Fruit fly (Drosophila melanogaster) whole organism, embryonic: ENCODE results near the gene CG31089.

Experiments
- B-H1 ChIP-seq: fragments of 200-800 bp; sonication (Bioruptor generic); IDR thresholded peaks from 3 replicates; pipeline ENCODE4 v1.3.6; 2022; ENCODE audit warnings: missing biosample characterization, missing genetic modification characterization
- CG10209 ChIP-seq: fragments of 200-800 bp; sonication (Bioruptor generic); optimal IDR thresholded peaks from 3 replicates; lab custom pipeline; 2017; ENCODE audit warnings: missing biosample characterization, mild to moderate bottlenecking, missing genetic modification characterization, missing genetic modification reagents
- CG10267 ChIP-seq: fragments of 200-800 bp; sonication (Bioruptor generic); optimal IDR thresholded peaks from 2 replicates; lab custom pipeline; 2018; ENCODE audit warnings: missing biosample characterization, mild to moderate bottlenecking, missing genetic modification characterization, moderate library complexity
- CG12769 ChIP-seq: fragments of 200-800 bp; sonication (Bioruptor generic); optimal IDR thresholded peaks from 2 replicates; lab custom pipeline; 2019; ENCODE audit warnings: missing biosample characterization, mild to moderate bottlenecking, missing genetic modification characterization, moderate library complexity
- CG1602 ChIP-seq: fragments of 200-800 bp; sonication (Bioruptor generic); optimal IDR thresholded peaks from 3 replicates; lab custom pipeline; 2016; ENCODE audit warnings: missing biosample characterization, missing genetic modification characterization
- CG16779 ChIP-seq: fragments of 200-800 bp; sonication (Bioruptor generic); IDR thresholded peaks from 2 replicates; pipeline ENCODE4 v1.3.6; 2022; ENCODE audit warnings: missing biosample characterization, missing genetic modification characterization
- CG17829 ChIP-seq: fragments of 200-800 bp; optimal IDR thresholded peaks from 2 replicates; lab custom pipeline; 2019; ENCODE audit warnings: missing biosample characterization, mild to moderate bottlenecking, missing genetic modification characterization, moderate library complexity
- CG18764 ChIP-seq: fragments of 200-800 bp; sonication (Bioruptor generic); optimal IDR thresholded peaks from 3 replicates; lab custom pipeline; 2016; ENCODE audit warnings: missing biosample characterization, missing genetic modification characterization
- CG2116 ChIP-seq: fragments of 200-800 bp; sonication (Bioruptor generic); optimal IDR thresholded peaks from 3 replicates; lab custom pipeline; 2018; ENCODE audit warnings: missing biosample characterization, mild to moderate bottlenecking, missing genetic modification characterization
- CG2199 ChIP-seq: fragments of 200-800 bp; sonication (Bioruptor generic); IDR thresholded peaks from 3 replicates; pipeline ENCODE4 v1.3.6; 2022; ENCODE audit warnings: missing biosample characterization, missing genetic modification characterization
- CG2678 ChIP-seq: fragments of 200-800 bp; sonication (Bioruptor generic); optimal IDR thresholded peaks from 3 replicates; lab custom pipeline; 2019; ENCODE audit warnings: missing biosample characterization, mild to moderate bottlenecking, missing genetic modification characterization, moderate library complexity
- CG3065 ChIP-seq: fragments of 200-800 bp; sonication (Bioruptor generic); optimal IDR thresholded peaks from 2 replicates; lab custom pipeline; 2016; ENCODE audit warnings: missing biosample characterization, missing genetic modification characterization
- CG31365 ChIP-seq: fragments of 200-800 bp; sonication (Bioruptor generic); optimal IDR thresholded peaks from 2 replicates; lab custom pipeline; 2018; ENCODE audit warnings: missing biosample characterization, mild to moderate bottlenecking, missing genetic modification characterization
- CG3838 ChIP-seq: fragments of 200-800 bp; sonication (Bioruptor generic); optimal IDR thresholded peaks from 3 replicates; lab custom pipeline; 2016; ENCODE audit warnings: missing biosample characterization, missing genetic modification characterization
- CG6813 ChIP-seq: fragments of 200-800 bp; sonication (Bioruptor generic); optimal IDR thresholded peaks from 2 replicates; lab custom pipeline; 2017; ENCODE audit warnings: missing biosample characterization, missing genetic modification characterization, mild to moderate bottlenecking, moderate library complexity, missing genetic modification reagents
- CG7987 ChIP-seq: fragments of 200-800 bp; sonication (Bioruptor generic); optimal IDR thresholded peaks from 2 replicates; lab custom pipeline; 2018; ENCODE audit warnings: missing biosample characterization, mild to moderate bottlenecking, missing genetic modification characterization, moderate library complexity
- CG8281 ChIP-seq: fragments of 200-800 bp; sonication (Bioruptor generic); optimal IDR thresholded peaks from 2 replicates; lab custom pipeline; 2018; ENCODE audit warnings: missing biosample characterization, mild to moderate bottlenecking, missing genetic modification characterization, moderate library complexity
- CG9797 ChIP-seq: fragments of 200-800 bp; sonication (Bioruptor generic); optimal IDR thresholded peaks from 3 replicates; lab custom pipeline; 2018; ENCODE audit warnings: missing biosample characterization, mild to moderate bottlenecking, missing genetic modification characterization
- Camta ChIP-seq: fragments of 200-800 bp; sonication (Bioruptor generic); optimal IDR thresholded peaks from 2 replicates; lab custom pipeline; 2016; ENCODE audit warnings: missing biosample characterization, missing genetic modification characterization
- Dad ChIP-seq: fragments of 200-800 bp; sonication (Bioruptor generic); optimal IDR thresholded peaks from 3 replicates; lab custom pipeline; 2016; ENCODE audit warnings: missing biosample characterization, missing genetic modification characterization
- Ets65A ChIP-seq: fragments of 200-800 bp; sonication (Bioruptor generic); peaks from one replicate; lab custom pipeline; 2016; ENCODE audit warnings: missing biosample characterization, missing genetic modification characterization
- Fer3 ChIP-seq: fragments of 200-800 bp; sonication (Bioruptor generic); optimal IDR thresholded peaks from 2 replicates; lab custom pipeline; 2018; ENCODE audit warnings: missing biosample characterization, mild to moderate bottlenecking, missing genetic modification characterization, moderate library complexity
- HHEX ChIP-seq: fragments of 200-800 bp; sonication (Bioruptor generic); optimal IDR thresholded peaks from 3 replicates; lab custom pipeline; 2017; ENCODE audit warnings: missing biosample characterization, mild to moderate bottlenecking, missing genetic modification characterization, missing genetic modification reagents
- HmgD ChIP-seq: fragments of 200-800 bp; sonication (Bioruptor generic); optimal IDR thresholded peaks from 3 replicates; lab custom pipeline; 2016; ENCODE audit warnings: missing biosample characterization, missing genetic modification characterization
- Med ChIP-seq: fragments of 200-800 bp; sonication (Bioruptor generic); peaks from one replicate; lab custom pipeline; 2016; ENCODE audit warnings: missing biosample characterization, missing genetic modification characterization, mild to moderate bottlenecking, inconsistent platforms, moderate library complexity
- Myb ChIP-seq: fragments of 200-800 bp; sonication (Bioruptor generic); optimal IDR thresholded peaks from 2 replicates; lab custom pipeline; 2016; ENCODE audit warnings: missing biosample characterization, missing genetic modification characterization
- Neu2 ChIP-seq: fragments of 200-800 bp; sonication (Bioruptor generic); optimal IDR thresholded peaks from 3 replicates; lab custom pipeline; 2016; ENCODE audit warnings: missing biosample characterization, missing genetic modification characterization, borderline replicate concordance
- Nf-YB ChIP-seq: fragments of 200-800 bp; sonication (Bioruptor generic); optimal IDR thresholded peaks from 3 replicates; lab custom pipeline; 2019; ENCODE audit warnings: missing biosample characterization, mild to moderate bottlenecking, missing genetic modification characterization, moderate library complexity
- Optix ChIP-seq: fragments of 200-800 bp; sonication (Bioruptor generic); IDR thresholded peaks from 3 replicates; pipeline ENCODE4 v1.3.6; 2022; ENCODE audit warnings: missing biosample characterization, missing genetic modification characterization
- Ssrp ChIP-seq: fragments of 200-800 bp; sonication (Bioruptor generic); optimal IDR thresholded peaks from 2 replicates; lab custom pipeline; 2018; ENCODE audit warnings: missing biosample characterization, mild to moderate bottlenecking, missing genetic modification characterization, moderate library complexity
- bab2 ChIP-seq: fragments of 200-800 bp; sonication (Bioruptor generic); optimal IDR thresholded peaks from 2 replicates; lab custom pipeline; 2016; ENCODE audit warnings: missing biosample characterization, missing genetic modification characterization
- cas ChIP-seq: fragments of 200-800 bp; sonication (Bioruptor generic); IDR thresholded peaks from 2 replicates; pipeline ENCODE4 v1.3.6; 2022; ENCODE audit warnings: missing biosample characterization, missing genetic modification characterization
- cato ChIP-seq: fragments of 200-800 bp; sonication (Bioruptor generic); optimal IDR thresholded peaks from 2 replicates; lab custom pipeline; 2016; ENCODE audit warnings: missing biosample characterization, missing genetic modification characterization, borderline replicate concordance
- chm ChIP-seq: fragments of 200-800 bp; sonication (Bioruptor generic); IDR thresholded peaks from 2 replicates; pipeline ENCODE4 v1.3.6; 2022; ENCODE audit warnings: missing biosample characterization, missing genetic modification characterization
- croc ChIP-seq: fragments of 200-800 bp; sonication (Bioruptor generic); conservative IDR thresholded peaks from 3 replicates; pipeline ENCODE4 v1.3.6; 2022; ENCODE audit warnings: missing biosample characterization, missing genetic modification characterization
- crol ChIP-seq: fragments of 200-800 bp; sonication (Bioruptor generic); IDR thresholded peaks from 2 replicates; pipeline ENCODE4 v1.3.6; 2022; ENCODE audit warnings: missing biosample characterization, missing genetic modification characterization
- ems ChIP-seq: fragments of 200-800 bp; sonication (Bioruptor generic); optimal IDR thresholded peaks from 3 replicates; lab custom pipeline; 2016; ENCODE audit warnings: missing biosample characterization, missing genetic modification characterization
- fd96Cb ChIP-seq: fragments of 200-800 bp; sonication (Bioruptor generic); optimal IDR thresholded peaks from 2 replicates; lab custom pipeline; 2018; ENCODE audit warnings: missing biosample characterization, mild to moderate bottlenecking, missing genetic modification characterization, moderate library complexity
- grau ChIP-seq: fragments of 200-800 bp; optimal IDR thresholded peaks from 3 replicates; lab custom pipeline; 2019; ENCODE audit warnings: missing biosample characterization, mild to moderate bottlenecking, missing genetic modification characterization, moderate library complexity
- gsb-n ChIP-seq: fragments of 200-800 bp; sonication (Bioruptor generic); optimal IDR thresholded peaks from 3 replicates; lab custom pipeline; 2018; ENCODE audit warnings: missing biosample characterization, mild to moderate bottlenecking, missing genetic modification characterization
- gt ChIP-seq: fragments of 200-800 bp; sonication (Bioruptor generic); IDR thresholded peaks from 2 replicates; pipeline ENCODE4 v1.3.6; 2022; ENCODE audit warnings: missing biosample characterization, missing genetic modification characterization
- ham ChIP-seq: fragments of 200-800 bp; sonication (Bioruptor generic); IDR thresholded peaks from 2 replicates; pipeline ENCODE4 v1.3.6; 2022; ENCODE audit warnings: missing biosample characterization, missing genetic modification characterization
- insv ChIP-seq, 2 experiments: fragments of 200-800 bp; sonication (Bioruptor generic); optimal IDR thresholded peaks; 3 replicates each; lab custom pipeline; 2016 to 2018; ENCODE audit warnings: missing biosample characterization in 2 of 2, missing genetic modification characterization in 2 of 2
- mld ChIP-seq: fragments of 200-800 bp; sonication (Bioruptor generic); IDR thresholded peaks from 3 replicates; pipeline ENCODE4 v1.3.6; 2022; ENCODE audit warnings: missing biosample characterization, missing genetic modification characterization; ENCODE audit not compliant: partially characterized antibody
- nerfin-2 ChIP-seq: fragments of 200-800 bp; sonication (Bioruptor generic); IDR thresholded peaks from 2 replicates; pipeline ENCODE4 v1.3.6; 2022; ENCODE audit warnings: missing biosample characterization, missing genetic modification characterization; ENCODE audit not compliant: partially characterized antibody
- salm ChIP-seq: fragments of 200-800 bp; sonication (Bioruptor generic); optimal IDR thresholded peaks from 2 replicates; lab custom pipeline; 2018; ENCODE audit warnings: missing biosample characterization, mild to moderate bottlenecking, missing genetic modification characterization
- scrt ChIP-seq: fragments of 200-800 bp; sonication (Bioruptor generic); optimal IDR thresholded peaks from 2 replicates; lab custom pipeline; 2018; ENCODE audit warnings: missing biosample characterization, mild to moderate bottlenecking, missing genetic modification characterization, moderate library complexity
- sd ChIP-seq: fragments of 200-800 bp; sonication (Bioruptor generic); optimal IDR thresholded peaks from 3 replicates; lab custom pipeline; 2018; ENCODE audit warnings: missing biosample characterization, mild to moderate bottlenecking, missing genetic modification characterization, moderate library complexity
- sug ChIP-seq: fragments of 200-800 bp; optimal IDR thresholded peaks from 2 replicates; lab custom pipeline; 2019; ENCODE audit warnings: missing biosample characterization, mild to moderate bottlenecking, missing genetic modification characterization, moderate library complexity
- zfh2 ChIP-seq: fragments of 200-800 bp; sonication (Bioruptor generic); optimal IDR thresholded peaks from 2 replicates; lab custom pipeline; 2016; ENCODE audit warnings: missing biosample characterization, missing genetic modification characterization

CG31089 gene

dm6 chr3R:25882606-25883266 is 19.7 kb upstream of the CG31089 start (continued):
- TF ChIP-seq fd96Cb = no peak
- TF ChIP-seq Dad = no peak
- no peak for TF ChIP-seq CG1602 (GFP tag; lab: Kevin White, UChicago)
- TF ChIP-seq mld (GFP tag; lab: Robert Waterston, UW) = no peak
- TF ChIP-seq sug = no peak
- no peak for TF ChIP-seq croc (GFP tag; lab: Robert Waterston, UW)
- TF ChIP-seq sd (tag; lab: Kevin White, UChicago) = no peak
- no peak for TF ChIP-seq Optix (GFP tag; lab: Robert Waterston, UW)
- TF ChIP-seq CG31365 (tag; lab: Kevin White, UChicago) = no peak
- no peak for TF ChIP-seq gt
- no peak for TF ChIP-seq bab2
- no peak for TF ChIP-seq cato (GFP tag; lab: Kevin White, UChicago)
- no peak for TF ChIP-seq Myb (GFP tag; lab: Kevin White, UChicago)
- no peak for TF ChIP-seq CG7987 (GFP tag; lab: Kevin White, UChicago)
- peak; percentile 20; the same call in 1 of the 3 replicates for TF ChIP-seq CG2199 (GFP tag; lab: Robert Waterston, UW)
- peak; percentile 2 for TF ChIP-seq gsb-n (tag; lab: Kevin White, UChicago)
- no peak for TF ChIP-seq CG3838 (GFP tag; lab: Kevin White, UChicago)
- TF ChIP-seq chm = no peak
- TF ChIP-seq CG17829 = no peak
- TF ChIP-seq ham (GFP tag; lab: Robert Waterston, UW) = no peak
- no peak for TF ChIP-seq insv (GFP tag; optimal IDR thresholded peaks at IDR 0.05; lab: Kevin White, UChicago)
- TF ChIP-seq salm (tag; lab: Kevin White, UChicago) = no peak
- no peak for TF ChIP-seq grau (tag; lab: Kevin White, UChicago)
- peak; percentile 57 for TF ChIP-seq Med (GFP tag; lab: Kevin White, UChicago)
- no peak for TF ChIP-seq nerfin-2 (GFP tag; lab: Robert Waterston, UW)
- no peak for TF ChIP-seq CG12769 (tag; lab: Kevin White, UChicago)
- 0 out of 2 replicates have a peak, but pooled peaks have one; percentile 16 for TF ChIP-seq crol (GFP tag; lab: Robert Waterston, UW)
- TF ChIP-seq Neu2 (GFP tag; lab: Kevin White, UChicago) = no peak
- TF ChIP-seq CG18764 = no peak
- no peak for TF ChIP-seq cas
- no peak for TF ChIP-seq HmgD (GFP tag; lab: Kevin White, UChicago)
- no peak for TF ChIP-seq Nf-YB
- TF ChIP-seq CG8281 (tag; lab: Kevin White, UChicago) = no peak
- no peak for TF ChIP-seq Ets65A (GFP tag; lab: Kevin White, UChicago)
- no peak for TF ChIP-seq CG6813
- TF ChIP-seq zfh2 (GFP tag; lab: Kevin White, UChicago) = no peak
- TF ChIP-seq CG10209 = no peak
- TF ChIP-seq HHEX (GFP tag; lab: Kevin White, UChicago) = no peak
- TF ChIP-seq scrt (GFP tag; lab: Kevin White, UChicago) = no peak
- peak; percentile 1 for TF ChIP-seq CG2678 (tag; lab: Kevin White, UChicago)
- no peak for TF ChIP-seq Ssrp
- TF ChIP-seq CG2116 (GFP tag; lab: Kevin White, UChicago) = no peak
- no peak for TF ChIP-seq CG3065 (GFP tag; lab: Kevin White, UChicago)
- no peak for TF ChIP-seq ems (GFP tag; lab: Kevin White, UChicago)
- TF ChIP-seq Camta (GFP tag; lab: Kevin White, UChicago) = no peak
- TF ChIP-seq CG9797 (GFP tag; lab: Kevin White, UChicago) = no peak
- no peak for TF ChIP-seq CG16779
- TF ChIP-seq CG10267 (tag; lab: Kevin White, UChicago) = no peak
- TF ChIP-seq Fer3 (tag; lab: Kevin White, UChicago) = no peak
- TF ChIP-seq B-H1 (GFP tag; lab: Robert Waterston, UW) = no peak
